Fruit fly (Drosophila melanogaster): ENCODE results near the gene RpS13.
A peak's percentile ranks its signal among the peaks of the same experiment; 100 is the strongest.

Gene RpS13

DNA sequence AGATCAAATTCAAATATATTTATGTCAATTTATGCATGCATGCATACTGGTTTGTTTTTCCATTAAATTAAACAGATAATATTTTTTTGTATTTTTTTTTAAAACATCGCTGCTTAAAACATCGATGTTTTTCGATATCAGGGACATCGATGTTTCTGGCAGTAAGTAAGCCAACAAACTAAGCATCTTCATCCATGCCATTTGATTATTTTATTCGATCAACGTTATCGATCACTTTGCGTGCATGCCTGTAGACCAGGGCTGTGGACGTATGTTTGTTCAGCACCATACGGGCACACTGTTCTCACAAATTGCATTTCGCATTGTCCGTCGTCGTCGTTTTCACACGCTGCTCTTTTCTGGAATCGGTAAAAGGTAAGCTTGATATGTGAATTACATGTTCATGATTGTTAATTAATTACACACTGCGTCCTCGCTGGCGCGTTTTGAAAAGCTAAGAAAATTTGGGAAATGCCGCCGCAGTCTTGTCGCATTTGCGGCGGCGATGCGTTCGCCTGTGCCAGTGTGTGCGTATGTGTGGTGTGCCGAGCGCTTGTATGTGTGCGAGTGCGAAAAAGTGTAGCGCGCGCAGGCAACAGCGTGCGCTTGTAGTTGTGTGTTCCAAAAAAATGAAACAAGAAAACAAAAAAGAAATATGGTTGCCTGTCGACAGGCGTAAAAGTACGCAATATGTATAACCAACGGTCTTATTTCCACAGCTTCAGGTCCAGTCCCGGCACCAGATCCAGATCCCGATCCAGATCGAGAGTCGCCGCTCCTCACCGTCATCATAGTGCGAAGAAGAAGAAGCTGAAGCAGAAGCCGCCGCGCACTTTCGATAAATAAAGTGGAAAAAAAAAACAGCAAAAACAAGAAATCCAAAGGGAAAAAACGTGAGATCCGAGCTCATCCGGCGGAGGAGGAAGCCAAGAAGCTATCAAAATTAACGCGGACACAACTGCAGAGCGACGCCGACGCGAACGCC is 39.1 kb upstream of the RpS13 start, which contains the start of gene emb (continued):
- TF ChIP-seq Sry-δ (GFP tag; optimal IDR thresholded peaks at IDR 0.05): peak; percentile 89
- TF ChIP-seq Camta (GFP tag; optimal IDR thresholded peaks at IDR 0.05): no peak
- no peak for TF ChIP-seq CG4707 (GFP tag; optimal IDR thresholded peaks at IDR 0.05)
- TF ChIP-seq tna (GFP tag; IDR thresholded peaks at IDR 0.05; ENCODE audit: partially characterized antibody): peak; percentile 99
- TF ChIP-seq H15 (GFP tag; IDR thresholded peaks at IDR 0.05): no peak
- TF ChIP-seq repo (GFP tag; optimal IDR thresholded peaks at IDR 0.05): peak; percentile 19
- no peak for TF ChIP-seq CG31441 (GFP tag; IDR thresholded peaks at IDR 0.05)
- TF ChIP-seq Atf3 (GFP tag; optimal IDR thresholded peaks at IDR 0.05): no peak
- TF ChIP-seq cg (GFP tag; optimal IDR thresholded peaks at IDR 0.05): peak; percentile 99
- no peak for TF ChIP-seq Mrtf (GFP tag; IDR thresholded peaks at IDR 0.05)
- TF ChIP-seq sug (tag; optimal IDR thresholded peaks at IDR 0.05): no peak
- TF ChIP-seq CG7839 (tag; optimal IDR thresholded peaks at IDR 0.05): no peak
- peak; percentile 65 for TF ChIP-seq Mad (GFP tag; optimal IDR thresholded peaks at IDR 0.05)
- TF ChIP-seq tup (GFP tag; optimal IDR thresholded peaks at IDR 0.05): no peak
- peak; percentile 0 for TF ChIP-seq CG12219 (GFP tag; optimal IDR thresholded peaks at IDR 0.05)
- TF ChIP-seq dan (GFP tag; IDR thresholded peaks at IDR 0.05): no peak
- TF ChIP-seq CG17568 (GFP tag; optimal IDR thresholded peaks at IDR 0.05): no peak
- TF ChIP-seq ac (GFP tag; optimal IDR thresholded peaks at IDR 0.05): no peak
- TF ChIP-seq pb (GFP tag; optimal IDR thresholded peaks at IDR 0.05): peak; percentile 36
- TF ChIP-seq CG16813 (GFP tag; IDR thresholded peaks at IDR 0.05; ENCODE audit: partially characterized antibody): peak; percentile 97
- peak; percentile 40 for TF ChIP-seq Mes4 (GFP tag; optimal IDR thresholded peaks at IDR 0.05)
- TF ChIP-seq Elba2 (GFP tag; optimal IDR thresholded peaks at IDR 0.05): peak; percentile 14
- TF ChIP-seq run (tag; optimal IDR thresholded peaks at IDR 0.05): no peak
- no peak for TF ChIP-seq HLH3B (GFP tag; IDR thresholded peaks at IDR 0.05)
- no peak for TF ChIP-seq CG2199 (GFP tag; IDR thresholded peaks at IDR 0.05)
- peak in 1 of 2 experiments; percentile 17 for TF ChIP-seq Pdp1 (GFP tag; optimal IDR thresholded peaks at IDR 0.05)
- TF ChIP-seq esg (GFP tag; conservative IDR thresholded peaks at IDR 0.05): no peak
- no peak for TF ChIP-seq wek (GFP tag; optimal IDR thresholded peaks at IDR 0.05)
- peak; percentile 2 for TF ChIP-seq fd64A (GFP tag; optimal IDR thresholded peaks at IDR 0.05)
- TF ChIP-seq CG11085 (GFP tag; IDR thresholded peaks at IDR 0.05): no peak
- no peak for TF ChIP-seq E2f1 (GFP tag; IDR thresholded peaks at IDR 0.05)
- peak; percentile 26 for TF ChIP-seq CG13424 (tag; optimal IDR thresholded peaks at IDR 0.05)
- TF ChIP-seq usp (GFP tag; optimal IDR thresholded peaks at IDR 0.05): no peak
- peak; percentile 30; the same call in 1 of the 2 replicates for TF ChIP-seq CG14441 (GFP tag; IDR thresholded peaks at IDR 0.05)
- peak; percentile 9 for TF ChIP-seq CG12744 (GFP tag; optimal IDR thresholded peaks at IDR 0.05)
- peak; percentile 52 for TF ChIP-seq CG12104 (GFP tag; optimal IDR thresholded peaks at IDR 0.05)
- no peak for TF ChIP-seq trh (GFP tag; optimal IDR thresholded peaks at IDR 0.05)
- TF ChIP-seq dm (GFP tag; optimal IDR thresholded peaks at IDR 0.05): peak; percentile 83
- TF ChIP-seq PHDP (tag; optimal IDR thresholded peaks at IDR 0.05): no peak
- TF ChIP-seq caup (GFP tag; optimal IDR thresholded peaks at IDR 0.05; ENCODE audit: severe bottlenecking): peak; percentile 36
- TF ChIP-seq CG11398 (GFP tag; optimal IDR thresholded peaks at IDR 0.05): no peak
- TF ChIP-seq CG15269 (tag; optimal IDR thresholded peaks at IDR 0.05): no peak
- TF ChIP-seq CG4730 (GFP tag; IDR thresholded peaks at IDR 0.05): no peak
- peak; percentile 93 for TF ChIP-seq Lhr (GFP tag; optimal IDR thresholded peaks at IDR 0.05)
- TF ChIP-seq ERR (GFP tag; optimal IDR thresholded peaks at IDR 0.05): no peak
- no peak for TF ChIP-seq cad (GFP tag; optimal IDR thresholded peaks at IDR 0.05)
- TF ChIP-seq psq (GFP tag; optimal IDR thresholded peaks at IDR 0.05): peak; percentile 19
- peak; percentile 71 for TF ChIP-seq CG30020 (tag; optimal IDR thresholded peaks at IDR 0.05)
- TF ChIP-seq hth (optimal IDR thresholded peaks at IDR 0.05): no peak

All from whole organism, embryonic.